Worm (Caenorhabditis elegans): ENCODE measurements around the gene C44B12.6.

Gene C44B12.6

DNA sequence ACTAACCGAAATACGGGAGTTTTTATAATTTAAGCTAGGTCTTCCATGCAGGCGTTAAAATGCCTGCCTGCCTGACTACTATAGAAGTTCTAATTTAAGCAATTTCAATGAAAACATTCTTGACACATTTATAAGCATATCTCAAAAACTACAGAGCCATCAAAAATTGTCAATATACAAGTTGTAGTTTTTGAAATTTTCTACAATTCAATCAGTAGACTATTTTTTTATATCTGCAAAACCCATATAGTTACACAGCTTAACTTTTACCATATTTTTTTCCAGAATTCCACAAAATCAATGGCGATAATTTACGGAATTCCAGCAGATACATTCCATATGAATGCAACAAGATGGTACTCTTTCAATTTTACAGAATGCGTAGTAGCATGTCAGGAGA lies 26.6 kb upstream of the C44B12.6 start, which contains the start of gene C50A2.7:
Gene C50A2.7, plus strand, starts transcription at position 301 of the 400 bp plus-strand sequence.
- no peak for TF ChIP-seq aly-1 (tag; optimal IDR thresholded peaks at IDR 0.05)
- no peak for TF ChIP-seq B0310.2 (tag; optimal IDR thresholded peaks at IDR 0.05)
- TF ChIP-seq flt-1 (GFP tag; IDR thresholded peaks at IDR 0.05): no peak
- no peak for TF ChIP-seq scrt-1 (GFP tag; IDR thresholded peaks at IDR 0.05)
- no peak for TF ChIP-seq sea-1 (GFP tag; conservative IDR thresholded peaks at IDR 0.05)
- TF ChIP-seq tbx-37 (GFP tag; conservative IDR thresholded peaks at IDR 0.05): no peak
- no peak for TF ChIP-seq tbx-11 (GFP tag; IDR thresholded peaks at IDR 0.05)
- TF ChIP-seq ceh-13 (GFP tag; optimal IDR thresholded peaks at IDR 0.05): no peak

DNA sequence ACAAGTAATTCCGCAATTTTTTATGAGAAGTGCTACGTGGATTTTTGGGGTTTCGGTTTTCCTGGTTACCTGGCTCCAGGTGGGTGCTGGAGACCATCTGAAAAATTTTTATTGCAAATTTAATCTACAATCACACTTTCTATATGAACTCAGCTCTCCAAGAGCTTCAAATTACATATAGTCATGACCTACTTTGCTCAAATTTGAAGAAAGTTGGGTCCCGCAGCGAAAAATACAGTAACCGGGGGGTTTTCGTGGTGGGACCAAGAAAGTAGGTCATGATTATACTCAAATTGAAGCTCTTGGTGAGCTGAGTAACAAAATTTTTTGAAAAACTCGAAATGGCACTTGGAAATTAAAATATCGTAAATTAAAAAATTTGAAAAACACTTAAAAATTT lies 23.8 kb upstream of the C44B12.6 start, which contains the start of gene ets-8:
Gene ets-8, minus strand, starts transcription at position 101 of the 400 bp plus-strand sequence.
- TF ChIP-seq flt-1 (GFP tag; IDR thresholded peaks at IDR 0.05) (no peak), aly-1 (tag; optimal IDR thresholded peaks at IDR 0.05) (no peak), hmbx-1 (tag; optimal IDR thresholded peaks at IDR 0.05) (no peak), ceh-13 (GFP tag; optimal IDR thresholded peaks at IDR 0.05) (no peak), pes-1 (GFP tag; IDR thresholded peaks at IDR 0.05) (no peak), ets-7 (tag; optimal IDR thresholded peaks at IDR 0.05) (no peak), F13C5.2 (tag; optimal IDR thresholded peaks at IDR 0.05) (no peak), ceh-36 (tag; optimal IDR thresholded peaks at IDR 0.05) (no peak), hnd-1 (tag; optimal IDR thresholded peaks at IDR 0.05) (no peak), tbx-37 (GFP tag; conservative IDR thresholded peaks at IDR 0.05) (no peak)

ce11 chrIV:1157928-1158327 lies 21.4 kb upstream of the C44B12.6 start, which contains the start of gene C50A2.3:
C50A2.3 (minus strand) TSS chrIV:1158028.
- TF ChIP-seq tra-4 (tag; optimal IDR thresholded peaks at IDR 0.05) (no peak), ama-1 (optimal IDR thresholded peaks at IDR 0.05) (no peak), pes-1 (GFP tag; IDR thresholded peaks at IDR 0.05) (no peak), scrt-1 (GFP tag; IDR thresholded peaks at IDR 0.05) (no peak), flt-1 (GFP tag; IDR thresholded peaks at IDR 0.05) (no peak), hmg-4 (GFP tag; optimal IDR thresholded peaks at IDR 0.05) (no peak), B0310.2 (tag; optimal IDR thresholded peaks at IDR 0.05) (no peak), tbx-11 (GFP tag; IDR thresholded peaks at IDR 0.05) (no peak), hmbx-1 (tag; optimal IDR thresholded peaks at IDR 0.05) (no peak), sea-1 (GFP tag; conservative IDR thresholded peaks at IDR 0.05) (no peak), ets-7 (tag; optimal IDR thresholded peaks at IDR 0.05) (no peak), F13C5.2 (tag; optimal IDR thresholded peaks at IDR 0.05) (no peak), ceh-13 (GFP tag; optimal IDR thresholded peaks at IDR 0.05) (no peak)

DNA sequence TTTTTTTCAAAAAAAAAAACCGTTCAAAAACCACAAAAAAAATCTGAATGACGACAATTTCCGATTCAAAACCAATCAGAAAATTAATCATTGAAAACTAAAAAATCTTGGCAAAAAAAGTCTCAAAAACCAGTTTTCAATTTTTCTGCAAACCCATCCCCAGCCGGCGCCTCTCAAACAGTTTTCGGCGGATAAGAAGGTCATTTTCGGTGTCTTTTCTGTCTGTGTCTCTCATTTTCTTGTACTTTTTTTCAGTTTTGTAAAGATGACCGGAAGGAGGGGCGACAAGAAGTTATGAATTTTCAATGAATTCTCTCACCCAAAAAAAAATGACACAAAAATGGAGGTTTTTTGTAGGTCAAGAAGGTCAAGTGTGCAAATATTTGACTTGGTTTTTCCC lies 18.6 kb upstream of the C44B12.6 start:
- TF ChIP-seq ets-7 (tag; optimal IDR thresholded peaks at IDR 0.05): no peak
- no peak for TF ChIP-seq hmbx-1 (tag; optimal IDR thresholded peaks at IDR 0.05)
- no peak for TF ChIP-seq F13C5.2 (tag; optimal IDR thresholded peaks at IDR 0.05)
- TF ChIP-seq tra-4 (tag; optimal IDR thresholded peaks at IDR 0.05): no peak
- TF ChIP-seq scrt-1 (GFP tag; IDR thresholded peaks at IDR 0.05): no peak
- no peak for TF ChIP-seq B0310.2 (tag; optimal IDR thresholded peaks at IDR 0.05)
- no peak for TF ChIP-seq hnd-1 (tag; optimal IDR thresholded peaks at IDR 0.05)
- TF ChIP-seq ama-1 (optimal IDR thresholded peaks at IDR 0.05): no peak
- no peak for TF ChIP-seq ceh-36 (tag; optimal IDR thresholded peaks at IDR 0.05)
- no peak for TF ChIP-seq aly-1 (tag; optimal IDR thresholded peaks at IDR 0.05)
- TF ChIP-seq ceh-13 (GFP tag; optimal IDR thresholded peaks at IDR 0.05): no peak
- no peak for TF ChIP-seq sea-1 (GFP tag; conservative IDR thresholded peaks at IDR 0.05)
- no peak for TF ChIP-seq tbx-37 (GFP tag; conservative IDR thresholded peaks at IDR 0.05)
- no peak for TF ChIP-seq hmg-4 (GFP tag; optimal IDR thresholded peaks at IDR 0.05)
- TF ChIP-seq tbx-11 (GFP tag; IDR thresholded peaks at IDR 0.05): no peak

DNA sequence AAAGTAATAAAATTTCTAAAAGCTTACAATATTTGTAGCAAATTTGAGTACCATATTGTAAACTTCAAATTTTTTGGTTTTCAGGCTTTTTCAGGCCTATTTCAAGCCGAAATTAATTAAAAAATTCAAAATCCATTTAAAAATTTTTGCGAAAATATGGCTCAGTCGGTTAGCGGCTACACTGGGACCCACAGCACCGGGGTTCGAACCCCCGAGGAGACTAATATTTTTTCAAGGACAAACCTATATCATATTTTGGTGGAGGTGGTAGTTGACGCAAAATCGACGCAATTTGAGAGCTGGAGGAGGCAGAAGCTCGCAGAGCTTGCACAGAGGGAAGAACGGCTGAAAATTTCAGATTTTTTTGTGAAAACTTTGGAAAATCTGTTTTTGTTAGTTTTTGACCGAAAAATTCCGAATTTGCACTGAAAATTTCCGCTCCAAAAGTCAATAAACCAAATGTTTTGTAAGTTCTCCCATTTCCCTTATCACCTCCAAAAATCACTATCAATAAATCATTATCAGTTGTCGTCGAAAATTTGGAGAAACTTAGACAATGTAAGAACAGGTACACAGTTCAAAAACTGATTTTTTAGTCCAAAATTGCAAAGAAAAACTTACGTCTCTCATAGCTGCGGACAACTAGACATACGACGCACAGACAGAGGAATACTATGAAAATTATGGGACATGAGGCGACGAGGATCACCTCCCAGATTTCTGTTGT lies 12.0 kb upstream of the C44B12.6 start:
- TF ChIP-seq tra-4 (tag; optimal IDR thresholded peaks at IDR 0.05): no peak

- no peak for TF ChIP-seq tra-4 (tag; optimal IDR thresholded peaks at IDR 0.05)
- no peak for TF ChIP-seq pes-1 (GFP tag; IDR thresholded peaks at IDR 0.05)
- TF ChIP-seq hnd-1 (tag; optimal IDR thresholded peaks at IDR 0.05): no peak
- no peak for TF ChIP-seq ets-7 (tag; optimal IDR thresholded peaks at IDR 0.05)
- no peak for TF ChIP-seq flt-1 (GFP tag; IDR thresholded peaks at IDR 0.05)
- TF ChIP-seq ceh-36 (tag; optimal IDR thresholded peaks at IDR 0.05): no peak
- TF ChIP-seq aly-1 (tag; optimal IDR thresholded peaks at IDR 0.05): no peak
- TF ChIP-seq tbx-37 (GFP tag; conservative IDR thresholded peaks at IDR 0.05): no peak
- TF ChIP-seq B0310.2 (tag; optimal IDR thresholded peaks at IDR 0.05): no peak
- no peak for TF ChIP-seq hmg-4 (GFP tag; optimal IDR thresholded peaks at IDR 0.05)
- TF ChIP-seq ama-1 (optimal IDR thresholded peaks at IDR 0.05): no peak
- no peak for TF ChIP-seq hmbx-1 (tag; optimal IDR thresholded peaks at IDR 0.05)
- TF ChIP-seq F13C5.2 (tag; optimal IDR thresholded peaks at IDR 0.05): no peak
- TF ChIP-seq sea-1 (GFP tag; conservative IDR thresholded peaks at IDR 0.05): no peak
- TF ChIP-seq scrt-1 (GFP tag; IDR thresholded peaks at IDR 0.05): no peak
- TF ChIP-seq tbx-11 (GFP tag; IDR thresholded peaks at IDR 0.05): no peak
- TF ChIP-seq ceh-13 (GFP tag; optimal IDR thresholded peaks at IDR 0.05): no peak
Measured at ce11 chrIV:1147594-1147993, 11.0 kb upstream of the C44B12.6 start.

ce11 chrIV:1127852-1128251 lies 8.7 kb downstream of the C44B12.6 start:
- TF ChIP-seq hmbx-1 (tag; optimal IDR thresholded peaks at IDR 0.05) (no peak), tbx-37 (GFP tag; conservative IDR thresholded peaks at IDR 0.05) (no peak), aly-1 (tag; optimal IDR thresholded peaks at IDR 0.05) (no peak), hmg-4 (GFP tag; optimal IDR thresholded peaks at IDR 0.05) (no peak), ets-7 (tag; optimal IDR thresholded peaks at IDR 0.05) (no peak), ceh-36 (tag; optimal IDR thresholded peaks at IDR 0.05) (peak; percentile 20), tra-4 (tag; optimal IDR thresholded peaks at IDR 0.05) (no peak), F13C5.2 (tag; optimal IDR thresholded peaks at IDR 0.05) (no peak)

DNA sequence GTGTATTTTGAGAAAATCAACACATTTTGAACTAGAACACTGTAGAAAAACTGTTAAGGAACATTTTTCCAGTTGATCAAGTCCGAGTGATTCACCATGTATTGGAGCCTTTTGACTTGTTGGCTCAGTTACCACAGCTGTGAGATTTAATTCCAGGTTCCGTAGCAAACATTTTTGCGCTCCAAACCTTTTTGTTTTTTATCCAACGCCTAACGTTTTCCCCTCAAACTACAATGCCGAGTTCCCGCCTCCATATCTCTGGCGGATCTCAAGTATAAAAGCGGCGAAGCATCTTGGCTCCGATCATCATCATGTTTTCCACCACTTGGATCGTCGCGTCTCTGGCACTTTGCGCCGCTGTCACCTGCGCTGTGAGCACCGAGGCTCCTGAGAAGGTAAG lies 10.1 kb downstream of the C44B12.6 start, which contains the start of gene perm-2:
Gene perm-2, plus strand, starts transcription at position 301 of the 400 bp plus-strand sequence.
- no peak for TF ChIP-seq tbx-11 (GFP tag; IDR thresholded peaks at IDR 0.05)
- TF ChIP-seq scrt-1 (GFP tag; IDR thresholded peaks at IDR 0.05): no peak
- no peak for TF ChIP-seq hnd-1 (tag; optimal IDR thresholded peaks at IDR 0.05)
- no peak for TF ChIP-seq F13C5.2 (tag; optimal IDR thresholded peaks at IDR 0.05)
- no peak for TF ChIP-seq tbx-37 (GFP tag; conservative IDR thresholded peaks at IDR 0.05)
- no peak for TF ChIP-seq sea-1 (GFP tag; conservative IDR thresholded peaks at IDR 0.05)
- no peak for TF ChIP-seq hmbx-1 (tag; optimal IDR thresholded peaks at IDR 0.05)
- no peak for TF ChIP-seq pes-1 (GFP tag; IDR thresholded peaks at IDR 0.05)
- no peak for TF ChIP-seq ceh-13 (GFP tag; optimal IDR thresholded peaks at IDR 0.05)
- no peak for TF ChIP-seq hmg-4 (GFP tag; optimal IDR thresholded peaks at IDR 0.05)
- no peak for TF ChIP-seq ama-1 (optimal IDR thresholded peaks at IDR 0.05)
- no peak for TF ChIP-seq ceh-36 (tag; optimal IDR thresholded peaks at IDR 0.05)
- TF ChIP-seq ets-7 (tag; optimal IDR thresholded peaks at IDR 0.05): no peak
- TF ChIP-seq B0310.2 (tag; optimal IDR thresholded peaks at IDR 0.05): no peak
- TF ChIP-seq flt-1 (GFP tag; IDR thresholded peaks at IDR 0.05): no peak
- TF ChIP-seq tra-4 (tag; optimal IDR thresholded peaks at IDR 0.05): no peak
- TF ChIP-seq aly-1 (tag; optimal IDR thresholded peaks at IDR 0.05): no peak

Data from whole organism, early embryonic.